Fruit fly (Drosophila melanogaster): Measurements from ENCODE around the gene CG12084.

The CG12084 gene

dm6 chr3L:1496408-1496807 is at the start of gene CG12084 (continued):
- TF ChIP-seq lola (GFP tag; optimal IDR thresholded peaks at IDR 0.05): no peak
- TF ChIP-seq yki (optimal IDR thresholded peaks at IDR 0.05): no peak
- TF ChIP-seq toy (GFP tag; IDR thresholded peaks at IDR 0.05): no peak
- peak; percentile 25 for TF ChIP-seq Scr (GFP tag; IDR thresholded peaks at IDR 0.05; ENCODE audit: partially characterized antibody)
- TF ChIP-seq jing (GFP tag; optimal IDR thresholded peaks at IDR 0.05): no peak
- TF ChIP-seq ind (GFP tag; optimal IDR thresholded peaks at IDR 0.05): no peak
- TF ChIP-seq CG4617 (GFP tag; optimal IDR thresholded peaks at IDR 0.05; ENCODE audit: borderline replicate concordance): peak; percentile 89
- 0 out of 2 replicates have a peak, but pooled peaks have one; percentile 29 for TF ChIP-seq unc-4 (GFP tag; IDR thresholded peaks at IDR 0.05; ENCODE audit: partially characterized antibody)
- peak; percentile 83 for TF ChIP-seq ATbp (GFP tag; optimal IDR thresholded peaks at IDR 0.05)
- TF ChIP-seq CG2712 (tag; optimal IDR thresholded peaks at IDR 0.05): no peak
- TF ChIP-seq ac (GFP tag; optimal IDR thresholded peaks at IDR 0.05): no peak
- TF ChIP-seq CG2202 (tag; optimal IDR thresholded peaks at IDR 0.05): no peak
- TF ChIP-seq CG11398 (GFP tag; optimal IDR thresholded peaks at IDR 0.05): no peak
- no peak for TF ChIP-seq dan (GFP tag; IDR thresholded peaks at IDR 0.05)
- TF ChIP-seq mam (GFP tag; optimal IDR thresholded peaks at IDR 0.05): no peak
- no peak for TF ChIP-seq CG17186 (GFP tag; optimal IDR thresholded peaks at IDR 0.05)
- TF ChIP-seq ro (GFP tag; IDR thresholded peaks at IDR 0.05): no peak
- TF ChIP-seq CG6254 (GFP tag; optimal IDR thresholded peaks at IDR 0.05): no peak
- no peak for TF ChIP-seq GATAe (GFP tag; conservative IDR thresholded peaks at IDR 0.05)
- TF ChIP-seq CG3847 (GFP tag; IDR thresholded peaks at IDR 0.05): no peak
- no peak for TF ChIP-seq CG10462 (GFP tag; optimal IDR thresholded peaks at IDR 0.05)
- no peak for TF ChIP-seq Gsc (GFP tag; IDR thresholded peaks at IDR 0.05)
- TF ChIP-seq MESR4 (GFP tag; optimal IDR thresholded peaks at IDR 0.05): peak; percentile 85
- no peak for TF ChIP-seq pros (GFP tag; optimal IDR thresholded peaks at IDR 0.05)
- peak; percentile 59 for TF ChIP-seq trem (tag; optimal IDR thresholded peaks at IDR 0.05)
- no peak for TF ChIP-seq H15 (GFP tag; IDR thresholded peaks at IDR 0.05)
- no peak for TF ChIP-seq CG12071 (GFP tag; optimal IDR thresholded peaks at IDR 0.05)
- no peak for TF ChIP-seq cwo (GFP tag; optimal IDR thresholded peaks at IDR 0.05)
- TF ChIP-seq MBD-R2 (GFP tag; IDR thresholded peaks at IDR 0.05): peak; percentile 33; the same call in 1 of the 2 replicates
- no peak for TF ChIP-seq Dek (tag; optimal IDR thresholded peaks at IDR 0.05)
- TF ChIP-seq Max (GFP tag; optimal IDR thresholded peaks at IDR 0.05): no peak
- peak; percentile 72 for TF ChIP-seq CG15514 (GFP tag; optimal IDR thresholded peaks at IDR 0.05)
- peak; percentile 26 for TF ChIP-seq Dp (GFP tag; optimal IDR thresholded peaks at IDR 0.05)
- TF ChIP-seq CG11456 (GFP tag; IDR thresholded peaks at IDR 0.05): no peak
- no peak for TF ChIP-seq gsb-n (tag; optimal IDR thresholded peaks at IDR 0.05)
- TF ChIP-seq Hr3 (GFP tag; optimal IDR thresholded peaks at IDR 0.05): no peak
- peak; percentile 82 for TF ChIP-seq Elba2 (GFP tag; optimal IDR thresholded peaks at IDR 0.05)
- no peak for TF ChIP-seq fd64A (GFP tag; optimal IDR thresholded peaks at IDR 0.05)
- no peak for TF ChIP-seq CG18262 (tag; optimal IDR thresholded peaks at IDR 0.05)
- peak; percentile 20 for TF ChIP-seq BEAF-32 (GFP tag; optimal IDR thresholded peaks at IDR 0.05)
- no peak for TF ChIP-seq mld (GFP tag; IDR thresholded peaks at IDR 0.05; ENCODE audit: partially characterized antibody)
- peak; percentile 1 for TF ChIP-seq CG15479 (GFP tag; optimal IDR thresholded peaks at IDR 0.05)
- peak; percentile 86 for TF ChIP-seq YL-1 (GFP tag; optimal IDR thresholded peaks at IDR 0.05)
- TF ChIP-seq Vsx1 (GFP tag; optimal IDR thresholded peaks at IDR 0.05): no peak
- TF ChIP-seq CG30020 (tag; optimal IDR thresholded peaks at IDR 0.05): peak; percentile 8
- TF ChIP-seq CG31441 (GFP tag; IDR thresholded peaks at IDR 0.05): no peak
- no peak for TF ChIP-seq so (GFP tag; IDR thresholded peaks at IDR 0.05)
- TF ChIP-seq gfzf (GFP tag; optimal IDR thresholded peaks at IDR 0.05): peak; percentile 96
- peak; percentile 36 for TF ChIP-seq E2f2 (GFP tag; IDR thresholded peaks at IDR 0.05)
- TF ChIP-seq CG4282 (GFP tag; optimal IDR thresholded peaks at IDR 0.05): no peak
- no peak for TF ChIP-seq CG10431 (GFP tag; optimal IDR thresholded peaks at IDR 0.05)
